Fruit fly (Drosophila melanogaster): ENCODE measurements around the gene odd.

Gene odd

DNA sequence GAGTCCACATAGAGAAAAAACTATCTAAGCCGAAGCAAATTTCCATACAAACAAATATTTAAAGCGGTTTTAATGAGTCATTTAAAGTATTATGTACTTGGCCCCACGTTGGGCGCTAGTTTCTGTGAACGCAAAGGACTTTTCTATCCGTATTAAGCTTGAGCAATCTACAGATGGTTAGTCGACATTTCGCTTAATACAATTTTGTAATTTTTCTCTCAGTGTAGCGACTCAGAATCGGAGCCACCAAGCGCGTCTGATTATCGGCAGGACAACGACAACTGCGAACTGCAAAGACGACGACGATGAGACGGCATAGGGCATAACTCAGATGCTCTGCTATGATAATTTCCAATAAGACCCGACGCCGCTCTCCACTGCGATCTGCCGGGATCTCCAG, 44.1 kb downstream of the odd start (continued):
- TF ChIP-seq CG11902 (GFP tag; optimal IDR thresholded peaks at IDR 0.05), result peak; percentile 9
- TF ChIP-seq spab (GFP tag; optimal IDR thresholded peaks at IDR 0.05), result peak; percentile 66
- no peak for TF ChIP-seq CG6276 (GFP tag; optimal IDR thresholded peaks at IDR 0.05)
- TF ChIP-seq Gug (GFP tag; IDR thresholded peaks at IDR 0.05), result no peak
- TF ChIP-seq Ets21C (GFP tag; optimal IDR thresholded peaks at IDR 0.05), result peak; percentile 24
- TF ChIP-seq svp (GFP tag), result peak; percentile 64
- peak; percentile 49 for TF ChIP-seq Sox14 (GFP tag; optimal IDR thresholded peaks at IDR 0.05)
- TF ChIP-seq Sox15 (GFP tag; optimal IDR thresholded peaks at IDR 0.05), result no peak
- no peak for TF ChIP-seq CG6854 (GFP tag; optimal IDR thresholded peaks at IDR 0.05)
- no peak for TF ChIP-seq CG8119 (GFP tag; IDR thresholded peaks at IDR 0.05)
- TF ChIP-seq dac (GFP tag; optimal IDR thresholded peaks at IDR 0.05), result no peak
- peak; percentile 69 for TF ChIP-seq CG6808 (GFP tag; optimal IDR thresholded peaks at IDR 0.05)
- peak; percentile 54 for TF ChIP-seq CG32006 (GFP tag; optimal IDR thresholded peaks at IDR 0.05)
- peak; percentile 58 for TF ChIP-seq pdm3 (GFP tag; optimal IDR thresholded peaks at IDR 0.05)
- TF ChIP-seq dsx (GFP tag; optimal IDR thresholded peaks at IDR 0.05; ENCODE audit: poor library complexity, severe bottlenecking), result peak; percentile 58
- TF ChIP-seq fd85E (GFP tag; optimal IDR thresholded peaks at IDR 0.05), result no peak
- TF ChIP-seq fd59A (GFP tag; optimal IDR thresholded peaks at IDR 0.05), result peak; percentile 58
- TF ChIP-seq Hr39 (GFP tag; optimal IDR thresholded peaks at IDR 0.05), result peak; percentile 37
- TF ChIP-seq CG11294 (GFP tag; IDR thresholded peaks at IDR 0.05), result no peak
- TF ChIP-seq CG11762 (GFP tag; optimal IDR thresholded peaks at IDR 0.05; ENCODE audit: insufficient read depth), result no peak
- TF ChIP-seq CG1621 (tag; optimal IDR thresholded peaks at IDR 0.05), result peak; percentile 40
- peak; percentile 36 for TF ChIP-seq cyc (GFP tag; optimal IDR thresholded peaks at IDR 0.05)
- peak; percentile 41 for TF ChIP-seq Eip75B (GFP tag; optimal IDR thresholded peaks at IDR 0.05)
- peak; percentile 74 for TF ChIP-seq Eip78C (GFP tag)
- TF ChIP-seq topi (GFP tag; optimal IDR thresholded peaks at IDR 0.05), result peak; percentile 41
- no peak for TF ChIP-seq Blimp-1 (GFP tag; optimal IDR thresholded peaks at IDR 0.05)
- peak; percentile 46 for TF ChIP-seq esn (GFP tag; optimal IDR thresholded peaks at IDR 0.05)
- TF ChIP-seq CG6792 (GFP tag; optimal IDR thresholded peaks at IDR 0.05), result peak; percentile 44
- TF ChIP-seq CG3032 (tag; optimal IDR thresholded peaks at IDR 0.05), result peak; percentile 64
- TF ChIP-seq vri (GFP tag; optimal IDR thresholded peaks at IDR 0.05), result peak; percentile 4
- 0 out of 3 replicates have a peak, but pooled peaks have one; percentile 13 for TF ChIP-seq eg (GFP tag; IDR thresholded peaks at IDR 0.05)

DNA sequence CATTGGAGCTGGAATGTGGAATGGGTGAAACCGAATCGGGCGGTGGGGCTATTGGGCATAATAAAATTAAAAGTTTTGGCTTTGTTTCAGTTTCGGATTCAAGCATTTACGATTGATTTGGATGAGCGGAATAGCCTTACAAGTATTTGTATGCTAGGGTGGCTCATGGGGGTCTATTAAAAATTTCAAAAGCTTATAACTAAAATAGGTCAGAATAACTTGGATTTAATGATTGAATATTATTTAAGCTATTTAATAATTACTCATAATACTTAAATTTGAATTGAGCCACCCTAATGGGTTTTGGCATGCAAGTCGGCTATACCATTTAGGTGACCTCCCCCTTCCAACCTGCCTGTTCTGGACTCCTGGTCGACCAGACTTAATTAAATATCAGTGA, 46.9 kb downstream of the odd start:
- no peak for TF ChIP-seq CG11294 (GFP tag; IDR thresholded peaks at IDR 0.05)
- TF ChIP-seq acj6 (GFP tag; optimal IDR thresholded peaks at IDR 0.05), result peak; percentile 33
- TF ChIP-seq ss (GFP tag; optimal IDR thresholded peaks at IDR 0.05), result no peak
- no peak for TF ChIP-seq fkh (GFP tag; optimal IDR thresholded peaks at IDR 0.05)
- peak; percentile 27 for TF ChIP-seq CG10631 (GFP tag; optimal IDR thresholded peaks at IDR 0.05)
- peak; percentile 1 for TF ChIP-seq CG11762 (GFP tag; optimal IDR thresholded peaks at IDR 0.05; ENCODE audit: insufficient read depth)
- no peak for TF ChIP-seq CG3919 (GFP tag; optimal IDR thresholded peaks at IDR 0.05)
- TF ChIP-seq topi (GFP tag; optimal IDR thresholded peaks at IDR 0.05), result peak; percentile 19
- TF ChIP-seq cyc (GFP tag; optimal IDR thresholded peaks at IDR 0.05), result no peak
- peak; percentile 55 for TF ChIP-seq Met (GFP tag; optimal IDR thresholded peaks at IDR 0.05)
- TF ChIP-seq CG10669 (GFP tag; optimal IDR thresholded peaks at IDR 0.05), result peak; percentile 32
- no peak for TF ChIP-seq spab (GFP tag; optimal IDR thresholded peaks at IDR 0.05)
- peak; percentile 19; the same call in 1 of the 3 replicates for TF ChIP-seq CG6163 (GFP tag; IDR thresholded peaks at IDR 0.05)
- no peak for TF ChIP-seq CG9139 (GFP tag; optimal IDR thresholded peaks at IDR 0.05)
- peak; percentile 18 for TF ChIP-seq CG34406 (GFP tag; optimal IDR thresholded peaks at IDR 0.05)
- peak; percentile 30 for TF ChIP-seq vri (GFP tag; optimal IDR thresholded peaks at IDR 0.05)
- TF ChIP-seq Sox102F (GFP tag; optimal IDR thresholded peaks at IDR 0.05), result peak; percentile 38
- TF ChIP-seq eg (GFP tag; IDR thresholded peaks at IDR 0.05), result no peak
- peak; percentile 43 for TF ChIP-seq achi (GFP tag; optimal IDR thresholded peaks at IDR 0.05)
- TF ChIP-seq salr (GFP tag; optimal IDR thresholded peaks at IDR 0.05), result no peak
- TF ChIP-seq Sox15 (GFP tag; optimal IDR thresholded peaks at IDR 0.05), result no peak
- TF ChIP-seq CG4318 (GFP tag; optimal IDR thresholded peaks at IDR 0.05), result no peak
- no peak for TF ChIP-seq CG8319 (GFP tag; optimal IDR thresholded peaks at IDR 0.05)
- TF ChIP-seq CG6808 (GFP tag; optimal IDR thresholded peaks at IDR 0.05), result no peak
- TF ChIP-seq CG8119 (GFP tag; IDR thresholded peaks at IDR 0.05), result no peak
- no peak for TF ChIP-seq fd85E (GFP tag; optimal IDR thresholded peaks at IDR 0.05)
- TF ChIP-seq esn (GFP tag; optimal IDR thresholded peaks at IDR 0.05), result peak; percentile 58
- TF ChIP-seq Eip93F (GFP tag; optimal IDR thresholded peaks at IDR 0.05), result no peak
- peak; percentile 9 for TF ChIP-seq CG31627 (GFP tag; optimal IDR thresholded peaks at IDR 0.05)
- no peak for TF ChIP-seq CG1621 (tag; optimal IDR thresholded peaks at IDR 0.05)
- TF ChIP-seq OdsH (GFP tag; optimal IDR thresholded peaks at IDR 0.05), result peak; percentile 63
